Worm (Caenorhabditis elegans) whole organism, L3 larva: Measurements from ENCODE around the gene spop-1.

Experiments used
- R02D3.7 ChIP-seq: fragments of 150-350 bp; optimal IDR thresholded peaks from 2 replicates; lab custom pipeline; 2014; ENCODE audit warnings: missing biosample characterization, missing genetic modification characterization
- ZK546.5 ChIP-seq: sonication (generic microtip); optimal IDR thresholded peaks from 2 replicates; lab custom pipeline; 2017; ENCODE audit warnings: missing biosample characterization, missing genetic modification characterization
- aly-2 ChIP-seq: fragments of 150-350 bp; optimal IDR thresholded peaks from 2 replicates; lab custom pipeline; 2014; ENCODE audit warnings: missing biosample characterization, missing genetic modification characterization
- ama-1 ChIP-seq: fragments of 150-350 bp; optimal IDR thresholded peaks from 2 replicates; lab custom pipeline; 2018
- ceh-16 ChIP-seq: sonication (generic microtip); optimal IDR thresholded peaks from 2 replicates; lab custom pipeline; 2017; ENCODE audit warnings: missing biosample characterization, missing genetic modification characterization
- ceh-28 ChIP-seq: fragments of 150-350 bp; optimal IDR thresholded peaks from 2 replicates; lab custom pipeline; 2014; ENCODE audit warnings: missing biosample characterization, missing genetic modification reagents, missing genetic modification characterization
- ceh-9 ChIP-seq: sonication (generic microtip); optimal IDR thresholded peaks from 2 replicates; lab custom pipeline; 2018; ENCODE audit warnings: missing biosample characterization, missing genetic modification characterization
- daf-12 ChIP-seq: fragments of 150-350 bp; optimal IDR thresholded peaks from 2 replicates; lab custom pipeline; 2014; ENCODE audit warnings: missing biosample characterization, missing genetic modification reagents, missing genetic modification characterization
- egl-5 ChIP-seq: fragments of 150-350 bp; optimal IDR thresholded peaks from 2 replicates; lab custom pipeline; 2017; ENCODE audit warnings: missing biosample characterization, missing genetic modification reagents, missing genetic modification characterization, inconsistent platforms
- elt-2 ChIP-seq: sonication (generic microtip); optimal IDR thresholded peaks from 2 replicates; lab custom pipeline; 2016; ENCODE audit warnings: missing genetic modification reagents, mild to moderate bottlenecking, missing genetic modification characterization, missing compliant biosample characterization
- eor-1 ChIP-seq, 2 experiments: fragments of 150-350 bp; optimal IDR thresholded peaks; 2 replicates each; lab custom pipeline; 2014 to 2018; ENCODE audit warnings: missing biosample characterization in 2 of 2, missing genetic modification characterization in 2 of 2
- fkh-10 ChIP-seq: sonication (generic microtip); optimal IDR thresholded peaks from 2 replicates; lab custom pipeline; 2017; ENCODE audit warnings: missing biosample characterization, missing genetic modification reagents, missing genetic modification characterization
- fkh-2 ChIP-seq: fragments of 150-350 bp; optimal IDR thresholded peaks from 2 replicates; lab custom pipeline; 2014; ENCODE audit warnings: missing biosample characterization, missing genetic modification reagents, missing genetic modification characterization
- fos-1 ChIP-seq: fragments of 150-350 bp; optimal IDR thresholded peaks from 2 replicates; lab custom pipeline; 2014; ENCODE audit warnings: missing biosample characterization, missing genetic modification characterization
- hmg-11 ChIP-seq: sonication (generic microtip); optimal IDR thresholded peaks from 2 replicates; lab custom pipeline; 2016; ENCODE audit warnings: missing genetic modification characterization, missing compliant biosample characterization
- jun-1 ChIP-seq: fragments of 150-350 bp; optimal IDR thresholded peaks from 2 replicates; lab custom pipeline; 2014; ENCODE audit warnings: missing biosample characterization, missing genetic modification reagents, missing genetic modification characterization
- lin-15B ChIP-seq: fragments of 150-350 bp; optimal IDR thresholded peaks from 2 replicates; lab custom pipeline; 2014; ENCODE audit warnings: missing biosample characterization, missing genetic modification characterization
- lin-39 ChIP-seq: fragments of 150-350 bp; optimal IDR thresholded peaks from 2 replicates; lab custom pipeline; 2018; ENCODE audit warnings: missing biosample characterization, missing genetic modification reagents, missing genetic modification characterization
- lsy-12 ChIP-seq: sonication (generic microtip); optimal IDR thresholded peaks from 2 replicates; lab custom pipeline; 2016; ENCODE audit warnings: mild to moderate bottlenecking, missing genetic modification characterization, missing compliant biosample characterization
- mdl-1 ChIP-seq: fragments of 150-350 bp; optimal IDR thresholded peaks from 2 replicates; lab custom pipeline; 2014; ENCODE audit warnings: missing biosample characterization, missing genetic modification characterization
- mml-1 ChIP-seq: fragments of 150-350 bp; sonication (generic microtip); optimal IDR thresholded peaks from 3 replicates; lab custom pipeline; 2014; ENCODE audit warnings: missing biosample characterization, missing genetic modification characterization
- nfya-1 ChIP-seq: sonication (generic microtip); optimal IDR thresholded peaks from 2 replicates; lab custom pipeline; 2017; ENCODE audit warnings: missing genetic modification characterization, mild to moderate bottlenecking, missing compliant biosample characterization, antibody characterized with exemption, moderate library complexity; ENCODE audit not compliant: insufficient read depth
- nhr-11 ChIP-seq: fragments of 150-350 bp; optimal IDR thresholded peaks from 2 replicates; lab custom pipeline; 2014; ENCODE audit warnings: missing biosample characterization, missing genetic modification characterization
- nhr-23 ChIP-seq: fragments of 150-350 bp; optimal IDR thresholded peaks from 2 replicates; lab custom pipeline; 2014; ENCODE audit warnings: missing biosample characterization, missing genetic modification reagents, missing genetic modification characterization
- nhr-237 ChIP-seq: fragments of 150-350 bp; optimal IDR thresholded peaks from 2 replicates; lab custom pipeline; 2014; ENCODE audit warnings: missing biosample characterization, missing genetic modification characterization
- nhr-28 ChIP-seq: fragments of 150-350 bp; optimal IDR thresholded peaks from 2 replicates; lab custom pipeline; 2014; ENCODE audit warnings: missing biosample characterization, missing genetic modification characterization
- nhr-43 ChIP-seq: sonication (generic microtip); optimal IDR thresholded peaks from 2 replicates; lab custom pipeline; 2016; ENCODE audit warnings: mild to moderate bottlenecking, missing genetic modification characterization, missing compliant biosample characterization; ENCODE audit not compliant: poor library complexity, severe bottlenecking
- nhr-77 ChIP-seq: fragments of 150-350 bp; optimal IDR thresholded peaks from 2 replicates; lab custom pipeline; 2014; ENCODE audit warnings: missing biosample characterization, missing genetic modification characterization
- pha-4 ChIP-seq: fragments of 150-350 bp; optimal IDR thresholded peaks from 2 replicates; lab custom pipeline; 2014; ENCODE audit warnings: missing biosample characterization, missing genetic modification reagents, missing genetic modification characterization
- sea-2 ChIP-seq: fragments of 150-350 bp; sonication (generic microtip); optimal IDR thresholded peaks from 4 replicates; lab custom pipeline; 2014; ENCODE audit warnings: missing biosample characterization, missing genetic modification reagents, missing genetic modification characterization
- snpc-4 ChIP-seq: fragments of 150-350 bp; optimal IDR thresholded peaks from 2 replicates; lab custom pipeline; 2014; ENCODE audit warnings: missing biosample characterization, missing genetic modification characterization
- unc-62 ChIP-seq: fragments of 150-350 bp; sonication (generic microtip); optimal IDR thresholded peaks from 4 replicates; lab custom pipeline; 2014; ENCODE audit warnings: missing biosample characterization, missing genetic modification reagents, missing genetic modification characterization
- zag-1 ChIP-seq: fragments of 150-350 bp; optimal IDR thresholded peaks from 2 replicates; lab custom pipeline; 2014; ENCODE audit warnings: missing biosample characterization, missing genetic modification characterization
- ztf-4 ChIP-seq: fragments of 150-350 bp; optimal IDR thresholded peaks from 2 replicates; lab custom pipeline; 2014; ENCODE audit warnings: missing biosample characterization, missing genetic modification characterization

Gene spop-1

DNA sequence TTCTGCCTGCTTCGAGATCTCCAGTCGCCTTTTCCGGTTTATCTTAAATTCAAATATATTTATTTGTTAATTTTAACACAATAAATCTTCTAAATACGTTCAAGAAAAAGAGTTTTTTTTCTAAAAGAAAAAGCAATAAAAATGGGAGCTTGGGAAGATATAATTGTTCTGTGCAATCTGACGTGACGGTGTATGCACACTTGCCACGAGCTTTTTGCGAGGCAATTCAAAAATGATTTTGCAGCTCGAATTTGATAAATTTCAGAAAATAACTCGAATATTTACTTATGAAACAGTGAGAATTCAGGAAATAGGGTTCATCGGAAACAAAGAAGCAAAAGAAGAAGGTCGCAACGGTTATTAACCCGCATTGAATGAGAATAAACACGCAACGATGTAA, 4.8 kb downstream of the spop-1 start:
- TF ChIP-seq nfya-1 (tag; lab: Kevin White, UChicago): peak; percentile 22
- TF ChIP-seq lsy-12 (tag; lab: Kevin White, UChicago): peak; percentile 30
- TF ChIP-seq lin-15B: peak; percentile 12
- no peak for TF ChIP-seq sea-2 (GFP tag; lab: Kevin White, UChicago)
- peak; percentile 43 for TF ChIP-seq pha-4 (tag; lab: Kevin White, UChicago)

DNA sequence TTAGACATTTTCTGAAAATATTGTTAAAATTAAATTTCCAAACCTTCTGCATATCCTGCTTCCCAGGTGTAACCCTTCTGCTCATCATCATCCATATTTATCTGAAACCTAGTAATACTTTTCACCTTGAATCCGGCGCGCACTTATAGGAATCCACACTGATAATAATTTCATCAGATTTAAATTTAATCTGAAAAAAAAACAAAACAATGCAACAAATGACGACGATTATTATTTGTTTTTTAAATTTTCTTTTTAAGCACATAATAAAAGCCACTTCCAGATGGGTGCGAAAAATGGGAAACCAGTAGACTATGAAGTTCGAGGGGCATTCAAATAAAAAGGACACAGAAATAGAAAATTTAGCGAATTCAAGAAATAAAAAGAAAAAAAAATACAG, 7.2 kb downstream of the spop-1 start, which contains the start of gene gtf-2H2C:
TSS of gene gtf-2H2C (minus strand) at position 101 of the 400 bp plus-strand sequence.
- TF ChIP-seq R02D3.7 (tag; lab: Kevin White, UChicago) (no peak), aly-2 (tag; lab: Kevin White, UChicago) (no peak), nhr-77 (tag; lab: Kevin White, UChicago) (no peak), ztf-4 (tag; lab: Kevin White, UChicago) (no peak), mml-1 (tag; lab: Kevin White, UChicago) (no peak), egl-5 (tag; lab: Kevin White, UChicago) (no peak), fos-1 (tag; lab: Kevin White, UChicago) (no peak), lsy-12 (tag; lab: Kevin White, UChicago) (no peak), ceh-9 (tag; lab: Kevin White, UChicago) (no peak)

ce11 chrIII:10088508-10088981, 9.3 kb downstream of the spop-1 start, which contains the start of gene hal-2:
Gene hal-2 (minus strand): TSS chrIII:10088931.
- TF ChIP-seq hmg-11 (tag; lab: Kevin White, UChicago) (no peak), zag-1 (tag; lab: Kevin White, UChicago) (no peak), eor-1 (tag; optimal IDR thresholded peaks at IDR 0.05; lab: Kevin White, UChicago) (no peak), nhr-11 (tag; lab: Kevin White, UChicago) (no peak), aly-2 (tag; lab: Kevin White, UChicago) (no peak), ZK546.5 (tag; lab: Kevin White, UChicago) (no peak), R02D3.7 (tag; lab: Kevin White, UChicago) (no peak), nhr-43 (tag; lab: Kevin White, UChicago) (no peak), egl-5 (tag; lab: Kevin White, UChicago) (no peak), nhr-23 (tag; lab: Kevin White, UChicago) (no peak), nhr-28 (tag; lab: Kevin White, UChicago) (no peak), lsy-12 (tag; lab: Kevin White, UChicago) (no peak), nhr-77 (tag; lab: Kevin White, UChicago) (no peak), nhr-237 (no peak)

- no peak for TF ChIP-seq nhr-28 (tag; lab: Kevin White, UChicago)
- no peak for TF ChIP-seq lsy-12 (tag; lab: Kevin White, UChicago)
- TF ChIP-seq nhr-23 (tag; lab: Kevin White, UChicago): no peak
- no peak for TF ChIP-seq sea-2 (GFP tag; lab: Kevin White, UChicago)
- no peak for TF ChIP-seq ceh-16
- no peak for TF ChIP-seq egl-5 (tag; lab: Kevin White, UChicago)
- TF ChIP-seq nhr-77 (tag; lab: Kevin White, UChicago): no peak
- no peak for TF ChIP-seq elt-2 (tag; lab: Kevin White, UChicago)
- TF ChIP-seq nhr-43 (tag; lab: Kevin White, UChicago): no peak
- no peak for TF ChIP-seq ama-1 (lab: Kevin White, UChicago)
- TF ChIP-seq ztf-4 (tag; lab: Kevin White, UChicago): no peak
- no peak for TF ChIP-seq aly-2 (tag; lab: Kevin White, UChicago)
- TF ChIP-seq eor-1 (tag; optimal IDR thresholded peaks at IDR 0.05; lab: Kevin White, UChicago): no peak
- TF ChIP-seq, all 47 proteins: peak for 0
Observed at ce11 chrIII:10085983-10086382, 11.9 kb downstream of the spop-1 start, which contains the start of gene T16H12.2. Gene T16H12.2 (plus strand): TSS chrIII:10086283.

DNA sequence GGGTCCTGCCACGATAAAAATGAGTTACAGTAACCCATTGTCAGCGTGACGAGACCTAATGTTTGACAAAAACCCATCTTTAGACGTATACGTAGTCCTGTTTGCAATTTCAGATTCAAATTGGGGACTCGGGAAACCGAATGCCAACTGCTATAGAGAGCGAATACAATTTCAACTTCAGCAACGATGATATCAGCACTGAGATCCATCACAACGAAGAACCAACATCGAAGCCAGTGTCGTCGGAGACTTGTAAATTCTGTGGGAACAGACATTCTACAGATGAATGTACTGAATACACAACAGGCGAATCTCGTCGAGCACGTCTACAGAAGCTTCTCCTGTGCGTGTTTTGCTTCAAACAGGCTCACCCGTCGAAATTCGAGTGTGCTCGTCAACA, 12.3 kb downstream of the spop-1 start:
- TF ChIP-seq nhr-28 (tag; lab: Kevin White, UChicago) (no peak), lsy-12 (tag; lab: Kevin White, UChicago) (no peak), nhr-43 (tag; lab: Kevin White, UChicago) (no peak), fkh-10 (GFP tag; lab: Kevin White, UChicago) (no peak), daf-12 (no peak), ceh-28 (no peak), hmg-11 (tag; lab: Kevin White, UChicago) (no peak)

DNA sequence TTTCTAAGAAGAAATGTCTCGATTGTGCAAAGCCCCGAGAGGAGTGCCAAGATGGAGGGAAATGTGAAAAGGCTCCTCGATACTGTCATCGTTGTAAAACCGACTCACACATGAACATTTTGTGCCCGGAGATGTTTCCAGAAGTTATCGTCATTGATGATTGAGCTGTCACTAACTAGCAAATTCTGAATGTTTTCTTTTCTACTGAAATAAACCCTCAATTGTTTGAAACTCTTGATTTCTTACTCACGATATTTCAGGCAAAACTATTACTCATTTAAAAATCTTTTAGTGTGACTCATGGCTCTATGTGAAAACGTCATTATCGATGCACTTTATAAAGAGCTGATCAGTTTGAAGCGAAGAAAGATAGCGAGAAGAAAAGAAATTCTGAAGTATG, 12.8 kb downstream of the spop-1 start, which contains the start of gene T16H12.13:
TSS of gene T16H12.13 (plus strand) at position 301 of the 400 bp plus-strand sequence.
- no peak for TF ChIP-seq mdl-1 (tag; lab: Kevin White, UChicago)
- TF ChIP-seq fkh-2 (tag; lab: Kevin White, UChicago): no peak
- no peak for TF ChIP-seq unc-62 (GFP tag; lab: Kevin White, UChicago)
- no peak for TF ChIP-seq elt-2 (tag; lab: Kevin White, UChicago)
- no peak for TF ChIP-seq R02D3.7 (tag; lab: Kevin White, UChicago)
- no peak for TF ChIP-seq pha-4 (tag; lab: Kevin White, UChicago)
- TF ChIP-seq lsy-12 (tag; lab: Kevin White, UChicago): no peak
- no peak for TF ChIP-seq lin-39 (tag; lab: Kevin White, UChicago)
- TF ChIP-seq nhr-11 (tag; lab: Kevin White, UChicago): no peak
- no peak for TF ChIP-seq ZK546.5 (tag; lab: Kevin White, UChicago)
- no peak for TF ChIP-seq snpc-4 (tag; lab: Kevin White, UChicago)
- no peak for TF ChIP-seq jun-1 (tag; lab: Kevin White, UChicago)
- TF ChIP-seq hmg-11 (tag; lab: Kevin White, UChicago): no peak
- no peak for TF ChIP-seq eor-1 (tag; optimal IDR thresholded peaks at IDR 0.05; lab: Kevin White, UChicago)
- TF ChIP-seq fkh-10 (GFP tag; lab: Kevin White, UChicago): no peak
